Fruit fly (Drosophila melanogaster) S2 (cell line): ENCODE results near the gene noc.

Experiments used
- CG8478 ChIP-seq: fragments of >200 bp; optimal IDR thresholded peaks from 2 replicates; lab custom pipeline; 2018
- CTCF ChIP-seq, 2 experiments: fragments of >200 bp; optimal IDR thresholded peaks; 2 replicates each; lab custom pipeline; 2018

DNA sequence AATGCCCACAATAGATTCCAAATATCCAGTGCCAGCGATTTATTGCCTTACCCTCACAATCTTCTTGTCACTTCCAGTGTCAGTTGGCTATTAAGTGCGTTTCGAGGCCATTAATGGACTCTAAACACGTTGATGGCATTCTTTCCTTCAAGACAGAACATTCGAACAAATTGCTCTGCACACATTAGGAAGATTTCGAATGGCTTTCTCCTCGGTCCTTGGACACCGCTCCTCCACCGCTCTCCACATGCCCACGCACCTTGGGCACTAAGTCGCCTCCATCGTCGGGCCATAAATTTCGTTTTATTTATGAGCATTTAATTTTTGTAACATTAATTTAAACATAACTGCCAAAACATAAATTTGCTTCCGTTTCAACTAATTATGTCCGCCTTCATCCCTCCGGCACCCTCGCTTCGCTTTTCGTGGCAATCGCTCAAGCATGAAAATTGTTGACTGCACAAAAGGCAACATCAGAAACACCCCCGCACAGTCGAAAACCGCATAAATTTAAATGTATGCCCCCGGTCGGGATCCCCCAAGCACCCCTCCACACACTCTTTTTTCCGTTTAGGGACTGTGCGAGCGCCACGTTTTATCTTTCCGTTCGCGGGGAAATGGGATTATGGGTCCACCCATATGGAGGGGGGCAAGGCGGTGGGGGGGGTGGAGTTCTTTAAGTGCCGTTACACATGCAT is 46.2 kb downstream of the noc start:
- no peak for TF ChIP-seq CTCF (optimal IDR thresholded peaks at IDR 0.05; lab: Kevin White, UChicago)
- TF ChIP-seq CG8478, result no peak
